Worm (Caenorhabditis elegans) whole organism, L4/young adult: Measurements from ENCODE around the gene pde-12.

Experiments used
- W03F9.2 ChIP-seq: fragments of 150-350 bp; optimal IDR thresholded peaks from 2 replicates; lab custom pipeline; 2014; ENCODE audit warnings: missing biosample characterization, missing genetic modification characterization
- dao-5 ChIP-seq: sonication (generic microtip); optimal IDR thresholded peaks from 2 replicates; lab custom pipeline; 2016; ENCODE audit warnings: missing genotype, missing genetic modification characterization, moderate library complexity, missing compliant biosample characterization
- him-1 ChIP-seq: sonication (generic microtip); optimal IDR thresholded peaks from 2 replicates; lab custom pipeline; 2016; ENCODE audit warnings: missing genotype, missing genetic modification reagents, missing genetic modification characterization, missing compliant biosample characterization

The pde-12 gene

ce11 chrIII:10844873-10845272, at the start of gene pde-12:
TSS of gene pde-12 (minus strand) at chrIII:10845020.
- TF ChIP-seq him-1 (tag; lab: Kevin White, UChicago) (peak; percentile 30), dao-5 (tag; lab: Kevin White, UChicago) (no peak), W03F9.2 (peak; percentile 69)

ce11 chrIII:10894220-10894619, 49.4 kb upstream of the pde-12 start, which contains the start of gene fbxb-87:
TSS of gene fbxb-87 (plus strand) at chrIII:10894520.
- TF ChIP-seq dao-5 (tag; lab: Kevin White, UChicago) (no peak), him-1 (tag; lab: Kevin White, UChicago) (no peak), W03F9.2 (no peak)

- TF ChIP-seq W03F9.2 (no peak), dao-5 (tag; lab: Kevin White, UChicago) (no peak), him-1 (tag; lab: Kevin White, UChicago) (no peak)
Observed at ce11 chrIII:10888824-10889223, 44.0 kb upstream of the pde-12 start.

- peak; percentile 50 for TF ChIP-seq W03F9.2
- TF ChIP-seq him-1 (tag; lab: Kevin White, UChicago) = no peak
Observed at ce11 chrIII:10881996-10882395, 37.2 kb upstream of the pde-12 start.

ce11 chrIII:10881462-10881861, 36.6 kb upstream of the pde-12 start, which contains the start of gene athp-1:
TSS of gene athp-1 (plus strand) at chrIII:10881766.
- TF ChIP-seq him-1 (tag; lab: Kevin White, UChicago) (no peak), dao-5 (tag; lab: Kevin White, UChicago) (no peak), W03F9.2 (peak; percentile 60)

ce11 chrIII:10880083-10880482, 35.3 kb upstream of the pde-12 start, which contains the start of gene C44B9.3:
TSS of gene C44B9.3 (minus strand) at chrIII:10880183.
- TF ChIP-seq dao-5 (tag; lab: Kevin White, UChicago) = no peak
- no peak for TF ChIP-seq him-1 (tag; lab: Kevin White, UChicago)
- no peak for TF ChIP-seq W03F9.2

ce11 chrIII:10877542-10877941, 32.7 kb upstream of the pde-12 start:
- TF ChIP-seq him-1 (tag; lab: Kevin White, UChicago) = no peak
- no peak for TF ChIP-seq dao-5 (tag; lab: Kevin White, UChicago)
- no peak for TF ChIP-seq W03F9.2

ce11 chrIII:10875132-10875531, 30.3 kb upstream of the pde-12 start, which contains the start of gene C44B9.2:
TSS of gene C44B9.2 (plus strand) at chrIII:10875432.
- TF ChIP-seq W03F9.2 (no peak), him-1 (tag; lab: Kevin White, UChicago) (no peak), dao-5 (tag; lab: Kevin White, UChicago) (no peak)

ce11 chrIII:10870814-10871213, 26.0 kb upstream of the pde-12 start:
- no peak for TF ChIP-seq him-1 (tag; lab: Kevin White, UChicago)
- TF ChIP-seq W03F9.2 = no peak
- no peak for TF ChIP-seq dao-5 (tag; lab: Kevin White, UChicago)

- TF ChIP-seq dao-5 (tag; lab: Kevin White, UChicago) (no peak), W03F9.2 (no peak), him-1 (tag; lab: Kevin White, UChicago) (no peak)
Observed at ce11 chrIII:10870161-10870560, 25.3 kb upstream of the pde-12 start.

- TF ChIP-seq him-1 (tag; lab: Kevin White, UChicago) (no peak), W03F9.2 (no peak), dao-5 (tag; lab: Kevin White, UChicago) (no peak)
Observed at ce11 chrIII:10869595-10869994, 24.8 kb upstream of the pde-12 start.

ce11 chrIII:10868653-10869392, 24.0 kb upstream of the pde-12 start, which contains the start of the genes cey-4 and vps-50:
TSS of gene cey-4 (minus strand) at chrIII:10868703.
TSS of gene vps-50 (plus strand) at chrIII:10869193.
- no peak for TF ChIP-seq W03F9.2

ce11 chrIII:10867086-10867485, 22.3 kb upstream of the pde-12 start:
- TF ChIP-seq dao-5 (tag; lab: Kevin White, UChicago) = no peak

- TF ChIP-seq W03F9.2 = no peak
Observed at ce11 chrIII:10861375-10861774, 16.6 kb upstream of the pde-12 start.

ce11 chrIII:10857984-10858383, 13.2 kb upstream of the pde-12 start, which contains the start of gene oxi-1:
TSS of gene oxi-1 (plus strand) at chrIII:10858284.
- no peak for TF ChIP-seq W03F9.2
- no peak for TF ChIP-seq dao-5 (tag; lab: Kevin White, UChicago)
- no peak for TF ChIP-seq him-1 (tag; lab: Kevin White, UChicago)
